Worm (Caenorhabditis elegans): ENCODE data around the gene elks-1.

elks-1 gene

DNA sequence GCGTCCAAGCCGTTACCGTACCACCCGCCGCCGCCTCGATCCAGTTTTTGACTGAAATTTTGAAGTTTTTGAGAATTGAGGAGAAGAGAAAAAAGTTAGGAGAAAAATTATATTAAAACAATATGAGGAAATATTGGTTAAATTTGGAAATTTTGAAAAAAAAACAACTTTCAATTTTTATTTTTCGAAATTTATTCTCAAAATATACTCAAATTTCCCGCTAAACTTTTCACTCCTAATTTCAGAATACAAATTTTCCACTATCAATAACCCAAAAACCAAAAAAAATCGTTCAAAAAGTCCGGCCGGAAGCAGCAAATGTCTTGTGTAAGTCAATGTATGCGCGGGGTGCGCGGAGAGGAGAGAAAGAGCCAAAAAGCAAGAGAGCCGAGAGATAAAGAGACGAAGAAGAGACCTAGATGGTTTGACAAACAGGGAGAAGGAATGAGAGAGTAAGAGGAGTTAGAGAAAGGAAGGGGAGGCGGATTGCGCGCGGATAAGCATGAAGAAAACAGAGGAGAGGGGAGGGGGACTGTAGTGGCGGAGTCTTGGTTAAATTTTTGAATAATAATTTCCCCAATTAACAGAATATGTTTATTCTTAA lies at the start of gene elks-1:
Gene elks-1, minus strand, starts transcription at position 51 of the 604 bp plus-strand sequence.
- TF ChIP-seq vab-7 (GFP tag; IDR thresholded peaks at IDR 0.05) (no peak), snpc-4 (tag; optimal IDR thresholded peaks at IDR 0.05) (no peak), mxl-3 (GFP tag; optimal IDR thresholded peaks at IDR 0.05) (no peak), hlh-30 (tag; optimal IDR thresholded peaks at IDR 0.05; ENCODE audit: insufficient read depth) (no peak), madf-9 (GFP tag; conservative IDR thresholded peaks at IDR 0.05) (peak; percentile 14; the same call in 1 of the 2 replicates), unc-62 (GFP tag; optimal IDR thresholded peaks at IDR 0.05 in 1 of 2) (no peak), unc-62 (tag; optimal IDR thresholded peaks at IDR 0.05) (no peak), ceh-62 (tag; optimal IDR thresholded peaks at IDR 0.05) (no peak), mes-2 (tag; optimal IDR thresholded peaks at IDR 0.05; ENCODE audit: poor library complexity, severe bottlenecking) (peak; percentile 49), pha-4 (GFP tag; IDR thresholded peaks at IDR 0.05) (no peak), pha-4 (tag; optimal IDR thresholded peaks at IDR 0.05) (peak; percentile 2), set-16 (GFP tag; IDR thresholded peaks at IDR 0.05) (0 out of 2 replicates have a peak, but pooled peaks have one; percentile 9), T20F7.1 (GFP tag; optimal IDR thresholded peaks at IDR 0.05) (no peak), daf-19 (GFP tag; conservative IDR thresholded peaks at IDR 0.05) (no peak)

DNA sequence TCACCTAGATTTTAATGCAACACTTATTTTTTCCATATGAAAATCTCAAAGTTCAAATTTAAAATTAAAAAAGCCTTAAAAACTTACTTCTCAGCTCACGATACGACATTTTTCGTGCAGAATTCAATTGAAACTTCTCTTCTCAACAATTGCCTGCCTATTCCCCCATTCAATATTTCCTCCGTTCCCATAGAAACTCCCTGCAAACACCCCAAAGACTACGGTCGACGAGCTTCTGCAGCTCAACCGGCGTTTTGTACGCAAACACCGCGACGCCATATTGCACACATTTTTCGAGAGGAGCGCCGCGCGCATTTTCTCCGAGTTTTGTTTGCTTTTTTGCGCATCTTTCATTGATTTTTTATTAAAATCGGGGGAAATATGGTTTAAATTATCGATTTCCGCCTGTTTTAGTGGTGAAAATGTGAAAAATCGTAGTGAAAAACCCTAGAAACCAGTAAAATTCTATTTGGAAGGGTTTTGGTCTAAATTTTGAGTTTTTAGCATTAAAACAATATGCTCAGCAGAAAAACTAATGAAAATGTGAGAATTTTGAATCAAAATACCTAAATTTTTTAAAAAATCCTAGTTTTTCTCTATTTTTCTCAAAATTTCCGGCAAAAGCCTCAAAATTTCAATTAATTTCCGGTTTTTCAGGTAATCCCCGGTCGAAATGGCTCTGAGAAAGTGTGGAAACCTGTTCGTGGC lies 49.3 kb upstream of the elks-1 start, which contains the start of the genes dyf-3 and pdhb-1:
Gene dyf-3, minus strand, starts transcription at position 217 of the 708 bp plus-strand sequence.
Gene pdhb-1, plus strand, starts transcription at position 658 of the 708 bp plus-strand sequence.
- peak; percentile 4 for TF ChIP-seq hlh-11 (tag; optimal IDR thresholded peaks at IDR 0.05)
- peak; percentile 0 to 94 for TF ChIP-seq lsy-2 (tag; optimal IDR thresholded peaks at IDR 0.05)
- no peak for TF ChIP-seq D1046.2 (GFP tag; IDR thresholded peaks at IDR 0.05)
- TF ChIP-seq dve-1 (tag; optimal IDR thresholded peaks at IDR 0.05; ENCODE audit: insufficient read depth): no peak
- TF ChIP-seq hlh-30 (tag; optimal IDR thresholded peaks at IDR 0.05; ENCODE audit: insufficient read depth): peak; percentile 8
- TF ChIP-seq mxl-3 (GFP tag; optimal IDR thresholded peaks at IDR 0.05): no peak
- peak; percentile 36 for TF ChIP-seq dpl-1 (GFP tag; optimal IDR thresholded peaks at IDR 0.05)
- TF ChIP-seq hmg-1.1 (GFP tag; IDR thresholded peaks at IDR 0.05): peak; percentile 60
- TF ChIP-seq lin-13 (GFP tag; optimal IDR thresholded peaks at IDR 0.05): peak; percentile 11
- TF ChIP-seq unc-62 (GFP tag; optimal IDR thresholded peaks at IDR 0.05 in 1 of 2): peak in 1 of 2 experiments; percentile 86
- TF ChIP-seq unc-62 (tag; optimal IDR thresholded peaks at IDR 0.05): no peak
- peak; percentile 55 for TF ChIP-seq aha-1 (tag)
- TF ChIP-seq hif-1 (tag; optimal IDR thresholded peaks at IDR 0.05): peak in 1 of 2 experiments; percentile 34
- peak; percentile 73 for TF ChIP-seq mes-2 (tag; optimal IDR thresholded peaks at IDR 0.05; ENCODE audit: poor library complexity, severe bottlenecking)

DNA sequence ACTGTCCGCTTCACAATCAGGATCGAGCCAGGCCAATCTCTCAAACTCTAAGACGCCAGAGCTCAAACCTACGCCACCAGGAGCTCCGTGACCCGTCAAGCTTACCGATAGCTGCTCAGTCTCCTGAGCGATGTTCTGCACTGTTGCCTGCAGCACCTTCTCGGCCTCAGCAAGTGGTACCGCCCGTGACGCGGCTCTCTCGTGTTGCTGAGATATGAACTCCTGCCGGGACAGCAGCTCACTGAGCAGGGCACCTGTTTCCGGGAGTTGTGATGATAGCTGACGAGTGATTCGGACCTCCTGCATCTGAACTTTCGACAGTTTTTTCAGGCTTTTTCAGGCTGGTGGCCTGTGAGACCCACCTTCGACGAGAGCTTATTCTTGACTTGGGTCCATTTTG lies 48.3 kb upstream of the elks-1 start:
- peak; percentile 82 for TF ChIP-seq set-16 (GFP tag; IDR thresholded peaks at IDR 0.05)
- 0 out of 2 replicates have a peak, but pooled peaks have one; percentile 29 for TF ChIP-seq Y105C5A.15 (GFP tag; IDR thresholded peaks at IDR 0.05)
- peak in 1 of 2 experiments; percentile 89 for TF ChIP-seq unc-62 (GFP tag; optimal IDR thresholded peaks at IDR 0.05 in 1 of 2)
- TF ChIP-seq unc-62 (tag; optimal IDR thresholded peaks at IDR 0.05): no peak
- no peak for TF ChIP-seq nhr-111 (GFP tag; optimal IDR thresholded peaks at IDR 0.05)
- no peak for TF ChIP-seq nhr-102 (tag; optimal IDR thresholded peaks at IDR 0.05)
- no peak for TF ChIP-seq hif-1 (tag; optimal IDR thresholded peaks at IDR 0.05)

DNA sequence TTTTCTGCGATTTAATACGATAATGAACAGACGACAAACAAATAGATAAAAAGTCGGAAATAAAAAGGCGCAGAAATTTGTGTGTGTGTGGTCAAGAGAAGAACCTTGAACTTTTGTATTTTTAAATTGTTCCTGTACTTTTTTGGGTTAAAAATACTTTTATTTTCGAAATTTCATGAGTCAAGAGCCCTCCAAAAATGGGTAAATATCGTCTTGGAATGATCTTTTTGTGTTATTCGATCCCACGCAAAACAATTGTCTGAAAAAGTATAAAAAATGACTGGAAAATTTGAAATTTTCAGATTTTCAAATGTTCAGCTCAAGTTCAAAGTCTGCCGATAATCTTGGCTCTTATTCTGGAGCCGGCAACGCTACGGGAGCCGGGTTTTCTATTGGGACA lies 45.8 kb upstream of the elks-1 start, which contains the start of gene C04C3.14:
Gene C04C3.14, plus strand, starts transcription at position 301 of the 400 bp plus-strand sequence.
- no peak for TF ChIP-seq ceh-32 (tag; optimal IDR thresholded peaks at IDR 0.05; ENCODE audit: poor library complexity)
- TF ChIP-seq snpc-1.2 (GFP tag; IDR thresholded peaks at IDR 0.05): no peak
- no peak for TF ChIP-seq lin-15B (tag; optimal IDR thresholded peaks at IDR 0.05)
- TF ChIP-seq mxl-2 (GFP tag; conservative IDR thresholded peaks at IDR 0.05): no peak
- TF ChIP-seq nhr-76 (tag; optimal IDR thresholded peaks at IDR 0.05): no peak
- no peak for TF ChIP-seq F10B5.3 (tag; optimal IDR thresholded peaks at IDR 0.05)
- TF ChIP-seq ceh-28 (tag; optimal IDR thresholded peaks at IDR 0.05): no peak
- no peak for TF ChIP-seq R02D3.7 (tag; optimal IDR thresholded peaks at IDR 0.05)
- TF ChIP-seq unc-62 (GFP tag; optimal IDR thresholded peaks at IDR 0.05 in 1 of 2): no peak
- TF ChIP-seq unc-62 (tag; optimal IDR thresholded peaks at IDR 0.05): no peak
- TF ChIP-seq nhr-6 (tag; optimal IDR thresholded peaks at IDR 0.05): no peak
- TF ChIP-seq madf-9 (GFP tag; conservative IDR thresholded peaks at IDR 0.05): no peak

Data from whole organism, L4 larva.